Worm (Caenorhabditis elegans) whole organism, midembryonic: ENCODE data around the gene srx-66.

Experiments
- T22C8.4 ChIP-seq: fragments of 200-800 bp; sonication (Bioruptor generic); IDR thresholded peaks from 2 replicates; pipeline ENCODE4 v1.3.6; 2022; ENCODE audit warnings: missing genetic modification characterization, missing compliant biosample characterization
- cog-1 ChIP-seq: sonication (generic microtip); optimal IDR thresholded peaks from 2 replicates; lab custom pipeline; 2016; ENCODE audit warnings: missing genetic modification characterization, missing compliant biosample characterization
- flt-1 ChIP-seq: fragments of 200-800 bp; sonication (Bioruptor generic); IDR thresholded peaks from 2 replicates; pipeline ENCODE4 v1.3.6; 2022; ENCODE audit warnings: missing genetic modification characterization, missing compliant biosample characterization
- klf-2 ChIP-seq: fragments of 200-800 bp; sonication (Bioruptor generic); conservative IDR thresholded peaks from 2 replicates; pipeline ENCODE4 v1.3.6; 2022; ENCODE audit warnings: missing genetic modification reagents, missing genetic modification characterization, missing compliant biosample characterization
- ref-1 ChIP-seq: fragments of 200-800 bp; sonication (Bioruptor generic); conservative IDR thresholded peaks from 2 replicates; pipeline ENCODE4 v1.3.6; 2022; ENCODE audit warnings: missing genetic modification reagents, missing genetic modification characterization, missing compliant biosample characterization
- ztf-23 ChIP-seq: fragments of 200-800 bp; sonication (Bioruptor generic); IDR thresholded peaks from 2 replicates; pipeline ENCODE4 v1.3.6; 2022; ENCODE audit warnings: missing genetic modification reagents, missing genetic modification characterization, missing compliant biosample characterization
- ztf-29 ChIP-seq: fragments of 200-800 bp; sonication (Bioruptor generic); IDR thresholded peaks from 2 replicates; pipeline ENCODE4 v1.3.6; 2022; ENCODE audit warnings: missing genetic modification reagents, missing genetic modification characterization, missing compliant biosample characterization

DNA sequence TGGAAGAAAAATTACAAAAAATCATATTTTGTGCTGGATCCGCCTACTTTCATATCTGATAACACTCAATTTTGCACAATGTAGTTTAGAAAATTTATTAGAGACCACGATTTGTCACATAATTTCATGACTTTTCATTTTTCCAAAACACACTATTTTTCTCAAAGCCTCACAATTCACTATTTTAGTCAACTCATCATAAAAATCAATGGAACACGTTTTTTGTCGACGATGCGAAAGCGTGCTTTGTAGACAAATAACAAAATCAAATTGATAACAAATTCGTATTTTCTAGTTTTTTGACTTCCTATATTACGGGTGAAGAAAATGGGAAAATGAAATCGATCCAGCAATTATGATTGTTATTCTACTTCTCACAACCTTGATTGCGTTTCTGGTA, 22.5 kb downstream of the srx-66 start, which contains the start of gene cyp-35B2:
- TF ChIP-seq klf-2 (no peak), ref-1 (no peak), T22C8.4 (GFP tag; lab: Robert Waterston, UW) (no peak), flt-1 (GFP tag; lab: Robert Waterston, UW) (no peak), cog-1 (tag; lab: Kevin White, UChicago) (no peak), ztf-29 (GFP tag; lab: Robert Waterston, UW) (no peak), ztf-23 (GFP tag; lab: Robert Waterston, UW) (no peak)
